Fruit fly (Drosophila melanogaster) whole organism, embryonic: ENCODE data around the gene Dpy-30L1.

ENCODE experiments used
- Atf6 ChIP-seq: fragments of 200-800 bp; sonication (Bioruptor generic); IDR thresholded peaks from 2 replicates; pipeline ENCODE4 v1.3.6; 2022; ENCODE audit warnings: missing biosample characterization, missing genetic modification characterization
- Awh ChIP-seq: fragments of 200-800 bp; sonication (Bioruptor generic); IDR thresholded peaks from 2 replicates; pipeline ENCODE4, ENCODE4 v1.3.6; 2022; ENCODE audit warnings: missing biosample characterization, missing genetic modification characterization
- Blimp-1 ChIP-seq: fragments of 200-800 bp; sonication (Bioruptor generic); optimal IDR thresholded peaks from 3 replicates; lab custom pipeline; 2018; ENCODE audit warnings: missing biosample characterization, missing genetic modification characterization, mild to moderate bottlenecking, moderate library complexity, missing genetic modification reagents
- CG11247 ChIP-seq: fragments of 200-800 bp; sonication (Bioruptor generic); IDR thresholded peaks from 2 replicates; pipeline ENCODE4 v1.3.6; 2022; ENCODE audit warnings: missing biosample characterization, missing genetic modification characterization
- CG14860 ChIP-seq: fragments of 200-800 bp; sonication (Bioruptor generic); IDR thresholded peaks from 3 replicates; pipeline ENCODE4 v1.3.6; 2022; ENCODE audit warnings: missing biosample characterization, missing genetic modification characterization; ENCODE audit not compliant: partially characterized antibody
- CG15011 ChIP-seq: fragments of 200-800 bp; sonication (Bioruptor generic); optimal IDR thresholded peaks from 3 replicates; lab custom pipeline; 2018; ENCODE audit warnings: missing biosample characterization, mild to moderate bottlenecking, missing genetic modification characterization
- CG15479 ChIP-seq: fragments of 200-800 bp; sonication (Bioruptor generic); optimal IDR thresholded peaks from 3 replicates; lab custom pipeline; 2019; ENCODE audit warnings: missing biosample characterization, mild to moderate bottlenecking, missing genetic modification characterization, moderate library complexity
- CG1602 ChIP-seq: fragments of 200-800 bp; sonication (Bioruptor generic); optimal IDR thresholded peaks from 3 replicates; lab custom pipeline; 2016; ENCODE audit warnings: missing biosample characterization, missing genetic modification characterization
- CG16813 ChIP-seq: fragments of 200-800 bp; sonication (Bioruptor generic); IDR thresholded peaks from 3 replicates; pipeline ENCODE4 v1.3.6; 2022; ENCODE audit warnings: missing biosample characterization, missing genetic modification characterization; ENCODE audit not compliant: partially characterized antibody
- CG17186 ChIP-seq: fragments of 200-800 bp; sonication (Bioruptor generic); optimal IDR thresholded peaks from 3 replicates; lab custom pipeline; 2017; ENCODE audit warnings: missing biosample characterization, missing genetic modification reagents, missing genetic modification characterization
- CG17361 ChIP-seq: fragments of 200-800 bp; sonication (Bioruptor generic); IDR thresholded peaks from 3 replicates; pipeline ENCODE4 v1.3.6; 2022; ENCODE audit warnings: missing biosample characterization, missing genetic modification characterization
- CG17802 ChIP-seq: fragments of 200-800 bp; sonication (Bioruptor generic); optimal IDR thresholded peaks from 2 replicates; lab custom pipeline; 2018; ENCODE audit warnings: missing biosample characterization, mild to moderate bottlenecking, missing genetic modification characterization, moderate library complexity
- CG17829 ChIP-seq: fragments of 200-800 bp; optimal IDR thresholded peaks from 2 replicates; lab custom pipeline; 2019; ENCODE audit warnings: missing biosample characterization, mild to moderate bottlenecking, missing genetic modification characterization, moderate library complexity
- CG18599 ChIP-seq: fragments of 200-800 bp; sonication (Bioruptor generic); optimal IDR thresholded peaks from 3 replicates; lab custom pipeline; 2017; ENCODE audit warnings: missing biosample characterization, missing genetic modification characterization, mild to moderate bottlenecking, moderate library complexity, missing genetic modification reagents
- CG2116 ChIP-seq: fragments of 200-800 bp; sonication (Bioruptor generic); optimal IDR thresholded peaks from 3 replicates; lab custom pipeline; 2018; ENCODE audit warnings: missing biosample characterization, mild to moderate bottlenecking, missing genetic modification characterization
- CG2875 ChIP-seq: fragments of 200-800 bp; sonication (Bioruptor generic); optimal IDR thresholded peaks from 2 replicates; lab custom pipeline; 2017; ENCODE audit warnings: missing biosample characterization, mild to moderate bottlenecking, missing genetic modification characterization, missing genetic modification reagents
- CG31365 ChIP-seq: fragments of 200-800 bp; sonication (Bioruptor generic); optimal IDR thresholded peaks from 2 replicates; lab custom pipeline; 2018; ENCODE audit warnings: missing biosample characterization, mild to moderate bottlenecking, missing genetic modification characterization
- CG4328 ChIP-seq: fragments of 200-800 bp; sonication (Bioruptor generic); optimal IDR thresholded peaks from 3 replicates; lab custom pipeline; 2017; ENCODE audit warnings: missing biosample characterization, missing genetic modification reagents, missing genetic modification characterization
- CG6175 ChIP-seq: fragments of 200-800 bp; sonication (Bioruptor generic); IDR thresholded peaks from 3 replicates; pipeline ENCODE4 v1.3.6; 2022; ENCODE audit warnings: missing biosample characterization, missing genetic modification characterization
- CG6791 ChIP-seq: fragments of 200-800 bp; sonication (Bioruptor generic); IDR thresholded peaks from 3 replicates; pipeline ENCODE4 v1.3.6; 2022; ENCODE audit warnings: missing biosample characterization, missing genetic modification characterization; ENCODE audit not compliant: partially characterized antibody
- CG6854 ChIP-seq: fragments of 200-800 bp; sonication (Bioruptor generic); optimal IDR thresholded peaks from 3 replicates; lab custom pipeline; 2017; ENCODE audit warnings: missing biosample characterization, mild to moderate bottlenecking, missing genetic modification characterization
- CG8089 ChIP-seq: fragments of 200-800 bp; sonication (Bioruptor generic); optimal IDR thresholded peaks from 3 replicates; lab custom pipeline; 2016; ENCODE audit warnings: missing biosample characterization, missing genetic modification characterization
- CG9215 ChIP-seq: fragments of 200-800 bp; sonication (Bioruptor generic); IDR thresholded peaks from 2 replicates; pipeline ENCODE4 v1.3.6; 2022; ENCODE audit warnings: missing biosample characterization, missing genetic modification characterization
- CG9797 ChIP-seq: fragments of 200-800 bp; sonication (Bioruptor generic); optimal IDR thresholded peaks from 3 replicates; lab custom pipeline; 2018; ENCODE audit warnings: missing biosample characterization, mild to moderate bottlenecking, missing genetic modification characterization
- CG9932 ChIP-seq: fragments of 200-800 bp; sonication (Bioruptor generic); IDR thresholded peaks from 2 replicates; pipeline ENCODE4 v1.3.6; 2022; ENCODE audit warnings: missing biosample characterization, missing genetic modification characterization
- Dref ChIP-seq: fragments of 200-800 bp; sonication (Bioruptor generic); IDR thresholded peaks from 2 replicates; pipeline ENCODE4 v1.3.6; 2022; ENCODE audit warnings: missing biosample characterization, missing genetic modification characterization
- Ets97D ChIP-seq: fragments of 200-800 bp; sonication (Bioruptor generic); optimal IDR thresholded peaks from 3 replicates; lab custom pipeline; 2016; ENCODE audit warnings: missing biosample characterization, missing genetic modification characterization
- MBD-R2 ChIP-seq: fragments of 200-800 bp; sonication (Bioruptor generic); IDR thresholded peaks from 2 replicates; pipeline ENCODE4 v1.3.6; 2022; ENCODE audit warnings: missing biosample characterization, missing genetic modification characterization
- MESR4 ChIP-seq: fragments of 200-800 bp; sonication (Bioruptor generic); optimal IDR thresholded peaks from 2 replicates; lab custom pipeline; 2018; ENCODE audit warnings: missing biosample characterization, mild to moderate bottlenecking, missing genetic modification characterization, moderate library complexity
- MTF-1 ChIP-seq: fragments of 200-800 bp; sonication (Bioruptor generic); optimal IDR thresholded peaks from 2 replicates; lab custom pipeline; 2018; ENCODE audit warnings: missing biosample characterization, mild to moderate bottlenecking, missing genetic modification characterization, borderline replicate concordance
- Med ChIP-seq: fragments of 200-800 bp; sonication (Bioruptor generic); peaks from one replicate; lab custom pipeline; 2016; ENCODE audit warnings: missing biosample characterization, missing genetic modification characterization, mild to moderate bottlenecking, inconsistent platforms, moderate library complexity
- Mes4 ChIP-seq: fragments of 200-800 bp; sonication (Bioruptor generic); optimal IDR thresholded peaks from 2 replicates; lab custom pipeline; 2016; ENCODE audit warnings: missing biosample characterization, missing genetic modification characterization
- Myb ChIP-seq: fragments of 200-800 bp; sonication (Bioruptor generic); optimal IDR thresholded peaks from 2 replicates; lab custom pipeline; 2016; ENCODE audit warnings: missing biosample characterization, missing genetic modification characterization
- Ravus ChIP-seq: fragments of 200-800 bp; sonication (Bioruptor generic); IDR thresholded peaks from 2 replicates; pipeline ENCODE4 v1.3.6; 2022; ENCODE audit warnings: missing biosample characterization, missing genetic modification characterization
- Six4 ChIP-seq: fragments of 200-800 bp; sonication (Bioruptor generic); optimal IDR thresholded peaks from 2 replicates; lab custom pipeline; 2016; ENCODE audit warnings: missing biosample characterization, missing genetic modification characterization
- Sox102F ChIP-seq: fragments of 200-800 bp; sonication (Bioruptor generic); optimal IDR thresholded peaks from 2 replicates; lab custom pipeline; 2018; ENCODE audit warnings: missing biosample characterization, mild to moderate bottlenecking, missing genetic modification characterization, moderate library complexity
- Sry-δ ChIP-seq: fragments of 200-800 bp; sonication (Bioruptor generic); optimal IDR thresholded peaks from 2 replicates; lab custom pipeline; 2016; ENCODE audit warnings: missing biosample characterization, missing genetic modification characterization
- abd-A ChIP-seq: fragments of 200-800 bp; sonication (Bioruptor generic); optimal IDR thresholded peaks from 3 replicates; lab custom pipeline; 2019; ENCODE audit warnings: missing biosample characterization, mild to moderate bottlenecking, missing genetic modification characterization, moderate library complexity
- aop ChIP-seq: fragments of 200-800 bp; sonication (Bioruptor generic); IDR thresholded peaks from 2 replicates; pipeline ENCODE4 v1.3.6; 2022; ENCODE audit warnings: missing biosample characterization, missing genetic modification characterization
- ato ChIP-seq: fragments of 200-800 bp; sonication (Bioruptor generic); IDR thresholded peaks from 2 replicates; pipeline ENCODE4 v1.3.6; 2022; ENCODE audit warnings: missing biosample characterization, missing genetic modification characterization; ENCODE audit not compliant: partially characterized antibody
- bowl ChIP-seq: fragments of 200-800 bp; sonication (Bioruptor generic); IDR thresholded peaks from 2 replicates; pipeline ENCODE4 v1.3.6; 2022; ENCODE audit warnings: missing biosample characterization, missing genetic modification characterization
- chif ChIP-seq, 2 experiments: fragments of 200-800 bp; sonication (Bioruptor generic); optimal IDR thresholded peaks; 3 replicates each; lab custom pipeline; 2016; ENCODE audit warnings: missing biosample characterization in 2 of 2, missing genetic modification characterization in 2 of 2
- dmrt11E ChIP-seq: fragments of 200-800 bp; sonication (Bioruptor generic); optimal IDR thresholded peaks from 3 replicates; lab custom pipeline; 2018; ENCODE audit warnings: missing biosample characterization, mild to moderate bottlenecking, missing genetic modification characterization, moderate library complexity
- dmrt99B ChIP-seq: fragments of 200-800 bp; sonication (Bioruptor generic); optimal IDR thresholded peaks from 2 replicates; lab custom pipeline; 2018; ENCODE audit warnings: missing biosample characterization, mild to moderate bottlenecking, missing genetic modification characterization, moderate library complexity
- emc ChIP-seq: fragments of 200-800 bp; sonication (Bioruptor generic); optimal IDR thresholded peaks from 2 replicates; lab custom pipeline; 2016; ENCODE audit warnings: missing biosample characterization, missing genetic modification characterization
- en ChIP-seq: fragments of 200-800 bp; sonication (Bioruptor generic); optimal IDR thresholded peaks from 2 replicates; lab custom pipeline; 2016; ENCODE audit warnings: missing biosample characterization, missing genetic modification characterization
- eve ChIP-seq, 2 experiments: fragments of >200 bp; optimal IDR thresholded peaks; 2 replicates each; lab custom pipeline; 2017; ENCODE audit warnings: missing biosample characterization in 2 of 2, missing genetic modification characterization in 2 of 2
- ftz-f1 ChIP-seq: fragments of 200-800 bp; sonication (Bioruptor generic); optimal IDR thresholded peaks from 2 replicates; lab custom pipeline; 2016; ENCODE audit warnings: missing biosample characterization, missing genetic modification characterization
- knrl ChIP-seq: fragments of 200-800 bp; sonication (Bioruptor generic); IDR thresholded peaks from 3 replicates; pipeline ENCODE4 v1.3.6; 2022; ENCODE audit warnings: missing biosample characterization, missing genetic modification characterization; ENCODE audit not compliant: partially characterized antibody
- slbo ChIP-seq: fragments of 200-800 bp; sonication (Bioruptor generic); IDR thresholded peaks from 2 replicates; pipeline ENCODE4 v1.3.6; 2022; ENCODE audit warnings: missing biosample characterization, missing genetic modification characterization
- sug ChIP-seq: fragments of 200-800 bp; optimal IDR thresholded peaks from 2 replicates; lab custom pipeline; 2019; ENCODE audit warnings: missing biosample characterization, mild to moderate bottlenecking, missing genetic modification characterization, moderate library complexity

The Dpy-30L1 gene

DNA sequence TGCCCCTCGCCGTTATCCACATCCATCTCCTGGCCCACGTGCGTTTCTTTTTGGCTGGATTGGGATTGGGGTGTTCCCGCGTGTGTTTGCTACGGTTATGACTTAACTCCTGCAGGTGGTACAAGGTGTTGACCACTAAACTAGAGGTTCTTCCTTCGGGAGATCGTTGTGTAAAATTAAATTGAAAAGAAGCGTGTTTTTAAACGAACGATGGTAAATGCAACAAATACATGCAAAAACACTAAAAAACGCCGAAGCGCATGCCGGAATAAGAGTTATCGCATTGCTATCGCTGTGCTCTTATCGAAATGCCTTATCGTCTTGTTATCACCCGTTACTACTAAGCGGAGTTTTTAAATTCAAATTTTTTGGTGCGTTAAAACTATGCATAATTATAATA, 37.3 kb downstream of the Dpy-30L1 start, which contains the start of gene CG6724 (continued):
- TF ChIP-seq CG11247, result no peak
- TF ChIP-seq CG2875 (GFP tag; lab: Kevin White, UChicago), result no peak
- TF ChIP-seq CG9797 (GFP tag; lab: Kevin White, UChicago), result peak; percentile 65
- TF ChIP-seq aop (GFP tag; lab: Robert Waterston, UW), result no peak
- no peak for TF ChIP-seq sug (tag; lab: Kevin White, UChicago)
- TF ChIP-seq CG6175 (GFP tag; lab: Robert Waterston, UW), result no peak
- no peak for TF ChIP-seq Mes4 (GFP tag; lab: Kevin White, UChicago)
- no peak for TF ChIP-seq CG17802
- peak; percentile 69; the same call in 1 of the 2 replicates for TF ChIP-seq MBD-R2 (GFP tag; lab: Robert Waterston, UW)
- TF ChIP-seq Awh (GFP tag; lab: Robert Waterston, UW), result no peak
- no peak for TF ChIP-seq MTF-1
- TF ChIP-seq MESR4 (GFP tag; lab: Kevin White, UChicago), result peak; percentile 62
- no peak for TF ChIP-seq Ravus
- TF ChIP-seq slbo (GFP tag; lab: Robert Waterston, UW), result no peak
- peak; percentile 80 for TF ChIP-seq Sry-δ (GFP tag; lab: Kevin White, UChicago)
- no peak for TF ChIP-seq CG17361 (GFP tag; lab: Robert Waterston, UW)
- TF ChIP-seq eve (GFP tag; optimal IDR thresholded peaks at IDR 0.05; lab: Kevin White, UChicago), result no peak
- TF ChIP-seq bowl (GFP tag; lab: Robert Waterston, UW), result no peak
- peak; percentile 45 for TF ChIP-seq CG14860 (GFP tag; lab: Robert Waterston, UW)
- peak; percentile 92 for TF ChIP-seq CG2116 (GFP tag; lab: Kevin White, UChicago)
- no peak for TF ChIP-seq ftz-f1 (GFP tag; lab: Kevin White, UChicago)
- no peak for TF ChIP-seq CG31365
- no peak for TF ChIP-seq Six4
- peak; percentile 65 for TF ChIP-seq CG17186
- TF ChIP-seq CG9215 (GFP tag; lab: Robert Waterston, UW), result no peak
- TF ChIP-seq CG4328 (GFP tag; lab: Kevin White, UChicago), result no peak
- TF ChIP-seq abd-A, result no peak
- no peak for TF ChIP-seq CG6854 (GFP tag; lab: Kevin White, UChicago)
- TF ChIP-seq chif (GFP tag; optimal IDR thresholded peaks at IDR 0.05; lab: Kevin White, UChicago), result no peak
- TF ChIP-seq Atf6 (GFP tag; lab: Robert Waterston, UW), result no peak
- peak; percentile 98 for TF ChIP-seq Myb
- no peak for TF ChIP-seq CG15479
- no peak for TF ChIP-seq dmrt11E (tag; lab: Kevin White, UChicago)
- peak; percentile 71 for TF ChIP-seq ato (GFP tag; lab: Robert Waterston, UW)
- TF ChIP-seq CG18599 (GFP tag; lab: Kevin White, UChicago), result no peak
- TF ChIP-seq en (GFP tag; lab: Kevin White, UChicago), result no peak
- peak; percentile 55; the same call in 2 of the 3 replicates for TF ChIP-seq knrl (GFP tag; lab: Robert Waterston, UW)
- TF ChIP-seq Sox102F (GFP tag; lab: Kevin White, UChicago), result no peak
- no peak for TF ChIP-seq CG9932 (GFP tag; lab: Robert Waterston, UW)
- TF ChIP-seq emc (GFP tag; lab: Kevin White, UChicago), result no peak
- TF ChIP-seq CG6791 (GFP tag; lab: Robert Waterston, UW), result peak; percentile 76
- TF ChIP-seq Med (GFP tag; lab: Kevin White, UChicago), result peak; percentile 73
- TF ChIP-seq CG17829, result peak; percentile 25
- peak; percentile 55 for TF ChIP-seq Ets97D (GFP tag; lab: Kevin White, UChicago)
- TF ChIP-seq CG15011 (GFP tag; lab: Kevin White, UChicago), result no peak
- no peak for TF ChIP-seq Blimp-1 (GFP tag; lab: Kevin White, UChicago)
- peak; percentile 95 for TF ChIP-seq Dref
- TF ChIP-seq CG1602 (GFP tag; lab: Kevin White, UChicago), result no peak
- TF ChIP-seq CG16813 (GFP tag; lab: Robert Waterston, UW), result peak; percentile 63
- TF ChIP-seq CG8089 (GFP tag; lab: Kevin White, UChicago), result no peak
- no peak for TF ChIP-seq dmrt99B (tag; lab: Kevin White, UChicago)
